Worm (Caenorhabditis elegans): ENCODE results near the gene pqn-82.

DNA sequence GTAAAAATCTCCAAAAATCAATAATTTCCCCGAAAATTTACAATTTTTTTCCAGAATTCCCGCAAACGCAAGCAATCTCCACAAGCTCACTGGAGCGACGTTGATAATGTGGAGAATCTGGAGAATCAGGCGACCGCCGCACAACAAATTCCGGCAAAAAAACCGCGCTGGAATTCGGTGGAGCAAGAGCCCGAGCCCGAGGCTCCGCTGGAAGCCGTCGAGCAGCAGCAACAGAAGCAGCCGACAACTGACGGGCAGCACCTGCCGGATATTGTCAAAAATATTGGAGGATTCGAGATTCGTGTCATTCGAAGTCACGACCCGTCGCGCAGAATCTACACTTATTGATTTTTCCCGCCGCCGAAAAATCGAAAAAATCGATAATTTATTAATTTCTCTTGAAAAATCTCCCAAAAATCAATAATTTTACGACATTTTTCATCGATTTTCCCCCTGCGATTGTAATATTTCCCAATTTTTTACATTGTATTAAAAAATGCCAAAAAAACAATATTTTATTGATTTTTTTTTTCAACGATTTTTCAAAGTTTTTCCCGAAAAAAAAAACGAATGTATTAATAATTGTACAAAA lies 3.4 kb downstream of the pqn-82 start:
- TF ChIP-seq W03F9.2 (tag; optimal IDR thresholded peaks at IDR 0.05) = no peak
- TF ChIP-seq him-1 (tag; optimal IDR thresholded peaks at IDR 0.05) = no peak
- TF ChIP-seq dao-5 (tag; optimal IDR thresholded peaks at IDR 0.05) = no peak

Data from whole organism, L4/young adult.